Fruit fly (Drosophila melanogaster) ovary, adult (tissue): ENCODE results near the gene CG7916.

Experiments used
- CG17801 ChIP-seq: fragments of 200-800 bp; optimal IDR thresholded peaks from 2 replicates; lab custom pipeline; 2019; ENCODE audit warnings: missing biosample characterization, mild to moderate bottlenecking, missing genetic modification characterization, moderate library complexity; ENCODE audit not compliant: partially characterized antibody

The CG7916 gene

DNA sequence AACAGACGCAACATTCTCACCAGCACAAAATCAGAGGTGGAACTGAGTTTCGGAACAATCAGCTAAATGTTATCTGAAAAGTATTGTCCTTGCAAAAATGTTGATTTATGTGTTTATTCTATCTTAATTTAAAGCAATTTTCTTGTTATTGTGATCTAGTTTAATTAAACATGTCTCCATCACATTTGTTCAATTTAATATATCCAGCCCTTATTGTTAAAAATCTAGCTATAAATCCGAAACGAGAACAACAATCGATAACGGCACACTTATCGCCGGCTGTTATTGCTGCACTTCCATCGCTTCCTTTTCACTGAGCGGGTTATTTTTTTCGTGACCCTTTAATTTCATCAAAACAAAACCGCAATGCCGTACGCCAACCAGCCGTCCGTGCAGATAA lies 13.5 kb upstream of the CG7916 start, which contains the start of the genes GatC, PolG2 and Polr2C:
Gene GatC (minus strand): TSS at position 48 of the 400 bp plus-strand sequence.
Gene PolG2 (minus strand): TSS at position 48 of the 400 bp plus-strand sequence.
Gene Polr2C (plus strand): TSS at position 280 of the 400 bp plus-strand sequence.
- TF ChIP-seq CG17801 (GFP tag; lab: Kevin White, UChicago), result no peak

DNA sequence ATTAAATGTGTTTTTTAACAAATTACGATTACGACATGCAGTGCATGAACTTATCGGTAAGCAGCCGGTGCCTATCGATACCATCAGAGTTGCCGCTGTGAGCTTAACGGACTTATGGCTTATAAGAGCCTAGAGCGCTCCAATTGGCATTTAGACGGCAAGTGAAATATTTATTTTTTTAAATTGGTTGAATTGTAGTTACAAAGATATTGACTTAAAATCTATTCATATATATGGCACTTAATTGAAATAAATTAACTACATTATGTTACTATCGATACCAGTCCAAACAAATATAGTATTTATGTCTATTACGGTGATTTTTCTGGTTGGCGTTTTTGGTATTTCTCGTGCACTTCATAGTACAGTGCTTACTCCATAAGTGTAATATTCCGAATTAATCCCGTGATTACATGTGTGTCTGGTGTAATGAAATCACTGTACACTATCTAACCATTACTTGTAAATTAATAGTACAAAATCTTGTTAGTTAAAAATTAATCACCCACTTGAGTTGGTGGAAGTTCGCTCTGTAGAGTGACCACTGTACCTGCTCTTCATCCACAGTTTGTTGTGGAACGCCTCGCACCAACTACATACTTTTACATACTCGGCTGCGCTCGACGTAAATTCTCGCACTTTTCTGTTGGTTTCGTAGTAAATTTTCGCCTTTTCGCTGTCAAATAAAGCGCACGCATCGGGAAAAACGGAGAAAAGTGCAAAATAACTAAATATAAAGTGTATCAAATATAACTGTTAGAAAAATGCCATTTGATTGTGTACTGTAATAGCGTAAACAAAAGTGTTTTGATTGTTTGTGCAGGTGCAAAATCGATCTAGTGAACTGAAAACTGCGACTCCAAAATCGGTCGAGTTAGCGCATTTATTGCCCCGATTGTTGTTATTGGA lies 11.3 kb upstream of the CG7916 start, which contains the start of the genes mRpS23 and CenG1A:
Gene mRpS23 (minus strand): TSS at position 71 of the 909 bp plus-strand sequence.
Gene CenG1A (plus strand): TSS at position 563 of the 909 bp plus-strand sequence.
- TF ChIP-seq CG17801 (GFP tag; lab: Kevin White, UChicago), result peak; percentile 100

DNA sequence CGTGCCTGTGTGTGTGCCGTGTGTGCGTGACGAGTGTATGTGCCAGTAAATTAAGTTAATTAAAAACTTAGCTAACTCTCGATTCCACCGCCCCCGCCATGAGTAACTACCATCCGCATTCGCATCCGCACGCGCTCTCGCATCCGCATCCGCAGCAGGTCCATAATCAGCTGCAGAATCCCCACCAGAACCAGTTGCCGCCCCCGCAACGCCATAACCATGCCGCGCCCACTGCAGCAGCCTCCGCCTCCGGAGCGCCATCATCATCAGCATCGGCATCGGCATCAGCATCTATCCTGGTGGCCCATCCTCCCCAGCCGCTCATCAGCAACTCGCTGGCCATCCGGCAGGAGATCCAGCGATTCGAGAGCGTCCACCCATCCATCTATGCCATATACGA lies 10.6 kb upstream of the CG7916 start:
- TF ChIP-seq CG17801 (GFP tag; lab: Kevin White, UChicago), result no peak

DNA sequence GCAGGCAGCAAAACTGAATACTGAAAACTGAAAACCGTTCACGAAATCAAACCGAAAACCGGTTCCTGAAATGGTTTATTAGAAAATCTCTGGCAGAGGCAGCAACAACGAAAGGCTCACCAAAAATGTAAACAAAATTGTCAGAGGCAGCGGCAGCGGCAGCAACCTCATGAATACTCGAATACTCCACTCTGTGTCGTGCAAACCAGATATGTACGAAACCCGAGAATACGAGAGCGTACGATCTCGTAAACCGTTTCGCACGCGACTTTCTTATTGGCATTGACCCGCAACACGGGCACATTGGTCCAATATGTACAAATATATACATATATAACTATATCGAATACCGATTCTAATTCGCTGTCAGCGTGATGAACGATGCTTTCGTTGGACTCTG lies 9.0 kb upstream of the CG7916 start:
- TF ChIP-seq CG17801 (GFP tag; lab: Kevin White, UChicago), result no peak

DNA sequence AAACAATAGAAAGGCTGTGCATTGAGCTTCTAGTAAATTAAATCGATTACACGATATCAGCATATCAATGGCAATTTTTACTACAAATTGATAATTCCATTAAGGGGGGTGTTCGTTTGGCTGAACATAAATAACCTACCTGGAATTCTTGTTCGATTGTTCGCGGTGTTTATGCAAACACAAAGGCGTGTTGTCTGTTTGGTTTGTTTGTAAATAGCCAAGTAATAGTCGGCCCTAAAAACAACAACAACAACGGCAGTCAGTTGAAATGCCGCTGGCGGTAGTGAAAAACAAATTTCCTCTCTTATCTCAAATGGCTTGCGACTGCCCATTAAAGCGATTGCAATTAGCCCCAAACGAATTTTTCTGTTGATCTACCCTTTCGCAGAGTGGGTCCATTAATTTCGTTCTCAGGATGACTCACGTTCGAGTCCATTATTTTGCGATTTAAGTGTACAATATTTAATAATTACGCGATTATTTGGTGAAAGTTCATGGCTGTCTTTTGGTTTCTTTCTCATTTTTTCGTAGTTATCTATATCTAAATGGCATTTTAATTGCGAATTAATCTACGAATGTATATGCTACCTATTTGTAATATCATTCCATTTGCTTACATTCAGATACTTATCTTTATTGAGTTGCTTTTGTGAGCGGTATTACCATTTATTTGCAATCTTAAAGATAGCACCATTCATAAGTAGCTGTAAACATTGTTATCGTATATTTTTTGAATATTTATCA lies 7.7 kb upstream of the CG7916 start:
- TF ChIP-seq CG17801 (GFP tag; lab: Kevin White, UChicago), result peak; percentile 78

DNA sequence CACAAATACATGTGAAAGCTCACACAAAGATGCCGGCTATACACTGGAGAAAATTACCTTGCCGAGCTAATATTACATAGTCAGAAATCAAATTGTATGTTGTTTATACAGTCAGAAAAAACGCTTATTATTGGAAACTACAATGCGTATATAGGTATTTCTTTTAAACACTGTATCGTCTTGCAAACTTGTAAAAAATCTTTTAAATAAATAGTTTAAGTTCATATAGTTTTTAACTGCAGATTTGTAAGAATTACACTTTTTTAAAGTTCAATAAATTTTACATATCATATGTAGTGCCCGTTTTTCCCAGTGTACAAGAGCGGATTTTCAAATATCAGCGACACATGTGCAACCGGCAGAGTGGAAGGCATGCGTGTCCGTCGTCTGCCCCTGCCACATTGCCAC lies 6.8 kb upstream of the CG7916 start:
- TF ChIP-seq CG17801 (GFP tag; lab: Kevin White, UChicago), result peak; percentile 72

DNA sequence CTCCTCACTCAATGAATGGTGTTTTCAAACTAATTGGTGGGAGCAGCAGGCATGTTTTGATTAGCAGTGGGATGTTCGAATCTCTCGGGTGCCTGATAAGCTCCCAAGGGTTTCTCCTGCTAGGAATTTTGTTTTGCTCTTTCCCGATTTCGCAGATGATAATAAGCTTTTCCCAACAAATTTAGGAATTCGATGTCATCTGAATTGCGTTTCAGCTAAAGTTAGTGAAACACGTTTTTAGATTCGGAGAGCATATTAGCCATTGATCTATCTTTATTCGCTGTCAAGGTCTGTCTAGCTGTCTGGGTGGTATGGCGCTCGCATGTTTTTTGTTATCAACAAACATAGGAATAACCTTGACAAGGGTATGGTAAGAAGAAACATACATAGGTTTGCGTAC lies 5.0 kb upstream of the CG7916 start, which contains the start of gene CG33307:
Gene CG33307 (minus strand): TSS at position 13 of the 400 bp plus-strand sequence.
- no peak for TF ChIP-seq CG17801 (GFP tag; lab: Kevin White, UChicago)

DNA sequence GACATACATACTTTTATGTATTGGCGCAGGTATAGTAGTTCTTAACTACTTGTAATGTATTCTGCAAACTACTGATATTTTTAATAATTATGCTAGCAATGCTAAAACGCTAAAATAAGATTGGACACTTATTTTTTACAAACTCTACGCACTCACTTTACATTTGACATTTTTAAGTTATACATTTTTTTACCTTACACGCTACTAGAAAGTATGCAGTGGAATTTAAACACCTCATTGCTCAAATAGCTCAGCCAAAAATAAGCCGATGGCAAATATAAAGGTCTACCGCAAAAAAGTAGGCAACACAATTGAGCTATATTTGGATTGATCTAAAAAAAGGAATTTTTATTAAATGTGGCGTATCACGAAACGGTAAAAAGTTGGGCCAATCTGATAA lies 4.5 kb upstream of the CG7916 start:
- no peak for TF ChIP-seq CG17801 (GFP tag; lab: Kevin White, UChicago)

DNA sequence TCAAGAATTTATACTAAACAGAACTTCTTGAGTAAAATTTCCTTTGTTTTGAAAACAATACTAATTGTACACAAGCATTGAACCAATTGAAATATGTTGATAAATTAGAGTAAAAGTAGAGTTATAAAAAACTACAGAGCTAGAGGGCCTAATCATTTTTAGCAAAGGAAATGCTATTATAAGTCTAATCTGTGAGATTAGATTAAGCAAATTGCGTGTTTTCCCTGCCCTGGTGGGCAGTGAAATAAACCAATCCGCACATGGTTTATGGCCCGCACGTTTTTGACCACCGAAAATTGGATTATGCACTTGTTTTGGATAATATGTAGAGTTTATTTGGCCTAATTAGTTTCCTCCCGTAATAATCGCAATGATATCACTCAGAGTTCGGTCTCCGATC lies 4.0 kb upstream of the CG7916 start:
- no peak for TF ChIP-seq CG17801 (GFP tag; lab: Kevin White, UChicago)

DNA sequence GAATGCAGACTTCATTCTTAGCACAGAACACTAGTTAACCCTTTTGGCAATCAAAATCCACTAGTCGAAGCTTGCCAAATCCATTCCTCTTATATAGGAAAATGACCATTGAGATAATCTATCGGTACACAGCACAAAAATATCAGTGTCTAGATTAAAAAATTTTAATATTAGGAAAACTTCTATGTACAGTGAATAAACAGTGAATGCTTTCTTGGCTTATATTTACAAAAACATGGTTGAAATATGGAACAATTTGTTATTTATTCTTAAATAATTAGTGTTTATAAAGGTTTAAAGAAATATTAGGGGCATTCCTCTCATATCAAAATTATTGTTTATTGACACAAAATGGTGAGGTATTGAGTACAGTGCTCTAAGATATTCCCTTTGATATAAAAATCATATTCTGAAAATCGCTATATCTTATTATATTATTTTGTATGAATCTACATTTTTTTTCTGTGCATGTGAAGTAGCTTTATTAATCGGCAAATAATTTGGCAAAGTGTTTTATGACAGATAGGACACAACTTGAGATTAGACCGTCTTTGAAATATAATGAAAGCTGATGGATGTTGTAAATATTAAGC lies 2.8 kb upstream of the CG7916 start, which contains the start of gene CG33306:
Gene CG33306 (minus strand): TSS at position 51 of the 593 bp plus-strand sequence.
- TF ChIP-seq CG17801 (GFP tag; lab: Kevin White, UChicago), result no peak

DNA sequence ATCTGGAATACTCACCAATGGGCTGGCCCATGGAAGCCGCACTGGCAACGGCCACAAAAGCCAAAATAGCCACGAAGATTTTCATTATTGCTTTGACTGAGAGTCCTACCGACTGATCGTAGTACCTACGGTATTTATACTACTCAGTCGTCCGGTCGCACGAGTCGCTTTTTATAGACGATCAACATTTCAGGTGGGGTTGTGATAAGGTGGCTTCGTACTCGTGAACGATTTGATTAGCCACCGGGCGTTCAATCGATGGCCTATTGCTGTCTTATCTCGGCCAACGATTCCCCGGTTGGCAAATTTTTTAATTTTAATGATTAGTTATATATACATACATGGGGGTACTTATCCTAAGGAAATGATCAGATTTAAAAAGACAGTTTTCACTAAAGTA lies 1.4 kb upstream of the CG7916 start, which contains the start of gene CG8997:
Gene CG8997 (minus strand): TSS at position 148 of the 400 bp plus-strand sequence.
- no peak for TF ChIP-seq CG17801 (GFP tag; lab: Kevin White, UChicago)

DNA sequence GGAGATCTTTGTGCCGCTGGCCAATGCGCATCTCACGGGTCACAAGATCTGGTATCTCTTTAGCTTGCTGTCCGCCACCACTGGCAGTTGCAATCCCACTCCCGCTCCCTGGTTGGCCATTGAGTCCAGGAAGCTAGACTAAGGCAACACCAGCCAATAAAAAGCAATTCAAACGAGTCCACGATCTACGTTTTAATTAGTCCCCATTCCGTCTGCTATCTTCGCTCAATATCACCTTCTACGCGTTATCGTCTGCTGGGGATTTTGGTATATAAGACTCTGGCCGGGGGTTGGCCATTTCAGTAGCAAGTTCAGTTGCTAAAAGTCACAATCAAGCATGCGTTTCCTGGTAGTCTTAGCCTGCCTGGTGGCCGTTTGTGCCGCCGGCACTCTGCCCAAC lies 1.1 kb downstream of the CG7916 start, which contains the start of gene CG7953:
Gene CG7953 (plus strand): TSS at position 301 of the 400 bp plus-strand sequence.
- no peak for TF ChIP-seq CG17801 (GFP tag; lab: Kevin White, UChicago)

DNA sequence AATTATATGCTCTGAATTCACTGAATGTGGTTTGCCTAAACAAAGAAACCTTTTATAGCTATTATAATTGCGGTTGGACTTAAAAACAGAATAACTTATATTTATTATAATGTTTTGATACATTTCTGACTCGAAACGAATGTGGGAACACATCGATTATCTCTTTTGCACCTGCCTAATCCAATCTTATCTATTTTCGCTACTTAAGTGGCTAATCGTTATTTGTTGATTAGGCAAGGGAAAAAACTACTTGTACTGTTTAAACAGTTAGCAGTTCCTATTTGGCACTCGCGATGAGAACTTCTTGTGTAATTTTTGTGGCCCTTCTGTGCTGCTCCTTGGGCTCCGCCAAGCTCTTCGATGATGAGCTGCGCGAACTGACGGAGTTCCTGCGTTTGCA lies 2.6 kb downstream of the CG7916 start, which contains the start of gene CG7968:
Gene CG7968 (plus strand): TSS at position 276 of the 400 bp plus-strand sequence.
- TF ChIP-seq CG17801 (GFP tag; lab: Kevin White, UChicago), result no peak

DNA sequence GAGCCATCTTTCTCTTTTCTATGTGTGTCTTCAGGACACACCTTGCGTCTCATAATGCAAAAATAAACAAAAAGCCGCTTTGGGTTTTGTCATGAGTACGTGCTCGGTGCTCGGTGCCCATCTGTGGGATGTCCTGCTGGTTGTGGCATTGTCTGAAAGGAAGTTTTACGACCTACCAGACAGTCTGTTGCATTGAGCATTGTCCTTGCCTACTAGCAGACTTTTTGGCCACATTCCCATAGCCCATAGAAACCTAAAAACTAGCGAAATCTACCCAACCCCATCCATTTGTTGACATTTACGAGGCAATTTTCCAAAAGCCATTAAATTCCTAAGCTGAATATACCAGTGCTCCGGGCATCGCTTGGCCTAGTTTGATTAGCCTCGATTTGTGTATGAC lies 4.5 kb downstream of the CG7916 start:
- TF ChIP-seq CG17801 (GFP tag; lab: Kevin White, UChicago), result no peak
